Worm (Caenorhabditis elegans) whole organism, late embryonic: ENCODE measurements around the gene F52D10.4.

Source experiments
- C38D4.7 ChIP-seq: fragments of 200-800 bp; sonication (Bioruptor generic); optimal IDR thresholded peaks from 2 replicates; lab custom pipeline; 2018; ENCODE audit warnings: mild to moderate bottlenecking, missing genetic modification characterization, moderate library complexity, missing compliant biosample characterization
- K02D7.2 ChIP-seq: sonication (generic microtip); optimal IDR thresholded peaks from 2 replicates; lab custom pipeline; 2017; ENCODE audit warnings: mild to moderate bottlenecking, missing genetic modification characterization, missing compliant biosample characterization
- T23F11.4 ChIP-seq: fragments of 200-800 bp; sonication (Bioruptor generic); optimal IDR thresholded peaks from 2 replicates; lab custom pipeline; 2018; ENCODE audit warnings: mild to moderate bottlenecking, missing genetic modification characterization, missing compliant biosample characterization
- Y22D7AL.16 ChIP-seq: sonication (generic microtip); optimal IDR thresholded peaks from 2 replicates; lab custom pipeline; 2016; ENCODE audit warnings: missing genetic modification characterization, missing compliant biosample characterization
- ahr-1 ChIP-seq: sonication (generic microtip); optimal IDR thresholded peaks from 2 replicates; lab custom pipeline; 2016; ENCODE audit warnings: missing genetic modification characterization, missing compliant biosample characterization
- ceh-14 ChIP-seq: sonication (generic microtip); optimal IDR thresholded peaks from 2 replicates; lab custom pipeline; 2016; ENCODE audit warnings: missing genotype, missing genetic modification characterization, missing compliant biosample characterization
- ceh-18 ChIP-seq: sonication (generic microtip); optimal IDR thresholded peaks from 2 replicates; lab custom pipeline; 2016; ENCODE audit warnings: missing genetic modification characterization, missing compliant biosample characterization
- ceh-19 ChIP-seq: fragments of 200-800 bp; sonication (Bioruptor generic); optimal IDR thresholded peaks from 2 replicates; lab custom pipeline; 2018; ENCODE audit warnings: mild to moderate bottlenecking, missing genetic modification characterization, missing compliant biosample characterization
- ceh-24 ChIP-seq: sonication (generic microtip); optimal IDR thresholded peaks from 2 replicates; lab custom pipeline; 2016; ENCODE audit warnings: mild to moderate bottlenecking, missing genetic modification characterization, missing compliant biosample characterization
- ceh-31 ChIP-seq: sonication (generic microtip); optimal IDR thresholded peaks from 2 replicates; lab custom pipeline; 2016; ENCODE audit warnings: missing genetic modification characterization, missing compliant biosample characterization
- ceh-45 ChIP-seq: fragments of 200-800 bp; sonication (Bioruptor generic); IDR thresholded peaks from 2 replicates; pipeline ENCODE4 v1.3.6; 2022; ENCODE audit warnings: missing genetic modification reagents, missing genetic modification characterization, missing compliant biosample characterization
- ceh-48 ChIP-seq: sonication (generic microtip); optimal IDR thresholded peaks from 2 replicates; lab custom pipeline; 2016; ENCODE audit warnings: missing genetic modification characterization, inconsistent platforms, missing compliant biosample characterization
- ceh-6 ChIP-seq: fragments of 200-800 bp; sonication (Bioruptor generic); optimal IDR thresholded peaks from 2 replicates; lab custom pipeline; 2018; ENCODE audit warnings: mild to moderate bottlenecking, missing genetic modification characterization, missing compliant biosample characterization
- che-1 ChIP-seq: sonication (generic microtip); optimal IDR thresholded peaks from 2 replicates; lab custom pipeline; 2016; ENCODE audit warnings: mild to moderate bottlenecking, missing genetic modification characterization, missing compliant biosample characterization
- dmd-4 ChIP-seq: sonication (generic microtip); optimal IDR thresholded peaks from 2 replicates; lab custom pipeline; 2016; ENCODE audit warnings: borderline replicate concordance, missing genetic modification characterization, missing compliant biosample characterization
- elt-2 ChIP-seq: sonication (generic microtip); optimal IDR thresholded peaks from 2 replicates; lab custom pipeline; 2016; ENCODE audit warnings: missing genetic modification reagents, missing genetic modification characterization, missing compliant biosample characterization
- fax-1 ChIP-seq: sonication (generic microtip); optimal IDR thresholded peaks from 2 replicates; lab custom pipeline; 2016; ENCODE audit warnings: missing genotype, missing genetic modification characterization, missing compliant biosample characterization
- gmeb-2 ChIP-seq: sonication (generic microtip); optimal IDR thresholded peaks from 2 replicates; lab custom pipeline; 2016; ENCODE audit warnings: missing genetic modification characterization, inconsistent platforms, missing compliant biosample characterization
- hlh-13 ChIP-seq: fragments of 200-800 bp; sonication (Bioruptor generic); optimal IDR thresholded peaks from 2 replicates; lab custom pipeline; 2018; ENCODE audit warnings: mild to moderate bottlenecking, missing genetic modification characterization, missing compliant biosample characterization
- hlh-8 ChIP-seq: sonication (generic microtip); optimal IDR thresholded peaks from 2 replicates; lab custom pipeline; 2016; ENCODE audit warnings: missing genotype, missing genetic modification characterization, missing compliant biosample characterization
- lim-6 ChIP-seq: sonication (generic microtip); optimal IDR thresholded peaks from 2 replicates; lab custom pipeline; 2016; ENCODE audit warnings: missing genetic modification characterization, missing compliant biosample characterization
- lin-11 ChIP-seq: fragments of 200-800 bp; sonication (Bioruptor generic); optimal IDR thresholded peaks from 2 replicates; lab custom pipeline; 2018; ENCODE audit warnings: mild to moderate bottlenecking, missing genetic modification characterization, missing compliant biosample characterization
- madf-2 ChIP-seq: sonication (generic microtip); optimal IDR thresholded peaks from 2 replicates; lab custom pipeline; 2017; ENCODE audit warnings: missing genetic modification characterization, missing compliant biosample characterization
- nfya-1 ChIP-seq: sonication (generic microtip); optimal IDR thresholded peaks from 2 replicates; lab custom pipeline; 2017; ENCODE audit warnings: missing genetic modification characterization, mild to moderate bottlenecking, missing compliant biosample characterization, antibody characterized with exemption, moderate library complexity
- nhr-232 ChIP-seq: sonication (generic microtip); optimal IDR thresholded peaks from 2 replicates; lab custom pipeline; 2016; ENCODE audit warnings: missing genetic modification characterization, missing compliant biosample characterization
- odd-2 ChIP-seq: sonication (generic microtip); optimal IDR thresholded peaks from 2 replicates; lab custom pipeline; 2017; ENCODE audit warnings: antibody characterized with exemption, mild to moderate bottlenecking, missing genetic modification characterization, missing compliant biosample characterization
- pat-9 ChIP-seq: fragments of 200-800 bp; sonication (Bioruptor generic); optimal IDR thresholded peaks from 2 replicates; lab custom pipeline; 2018; ENCODE audit warnings: mild to moderate bottlenecking, missing genetic modification characterization, moderate library complexity, missing compliant biosample characterization
- pha-2 ChIP-seq: sonication (generic microtip); optimal IDR thresholded peaks from 2 replicates; lab custom pipeline; 2017; ENCODE audit warnings: mild to moderate bottlenecking, missing genetic modification characterization, missing compliant biosample characterization
- pqm-1 ChIP-seq: sonication (generic microtip); optimal IDR thresholded peaks from 2 replicates; lab custom pipeline; 2016; ENCODE audit warnings: missing genetic modification characterization, missing compliant biosample characterization
- ref-2 ChIP-seq: sonication (generic microtip); optimal IDR thresholded peaks from 2 replicates; lab custom pipeline; 2016; ENCODE audit warnings: missing genetic modification characterization, missing compliant biosample characterization
- rnt-1 ChIP-seq: sonication (generic microtip); optimal IDR thresholded peaks from 2 replicates; lab custom pipeline; 2016; ENCODE audit warnings: missing genetic modification characterization, missing compliant biosample characterization
- sdc-2 ChIP-seq: sonication (generic microtip); optimal IDR thresholded peaks from 2 replicates; lab custom pipeline; 2016; ENCODE audit warnings: missing genotype, missing genetic modification characterization, missing compliant biosample characterization
- sox-2 ChIP-seq: fragments of 200-800 bp; sonication (Bioruptor generic); IDR thresholded peaks from 2 replicates; pipeline ENCODE4 v1.3.6; 2022; ENCODE audit warnings: missing genetic modification reagents, missing genetic modification characterization, missing compliant biosample characterization
- sox-4 ChIP-seq: sonication (generic microtip); optimal IDR thresholded peaks from 2 replicates; lab custom pipeline; 2017; ENCODE audit warnings: mild to moderate bottlenecking, missing genetic modification characterization, inconsistent platforms, missing compliant biosample characterization
- tbx-2 ChIP-seq: sonication (generic microtip); optimal IDR thresholded peaks from 2 replicates; lab custom pipeline; 2016; ENCODE audit warnings: missing genetic modification characterization, missing compliant biosample characterization
- unc-3 ChIP-seq, 2 experiments: fragments of 200-800 bp in 1 of 2; sonication (Bioruptor generic) in 1 of 2; sonication (generic microtip) in 1 of 2; conservative IDR thresholded peaks in 1 of 2; optimal IDR thresholded peaks in 1 of 2; 2 replicates each; pipeline versions ENCODE4 v1.3.6 to Lab custom; 2016 to 2022; ENCODE audit warnings: missing compliant biosample characterization in 2 of 2, missing genetic modification characterization in 2 of 2, missing genetic modification reagents in 1 of 2
- unc-42 ChIP-seq: sonication (generic microtip); optimal IDR thresholded peaks from 2 replicates; lab custom pipeline; 2016; ENCODE audit warnings: missing genotype, missing genetic modification characterization, missing compliant biosample characterization
- unc-86 ChIP-seq: sonication (generic microtip); optimal IDR thresholded peaks from 2 replicates; lab custom pipeline; 2016; ENCODE audit warnings: missing genetic modification characterization, missing compliant biosample characterization
- ztf-16 ChIP-seq: sonication (generic microtip); optimal IDR thresholded peaks from 2 replicates; lab custom pipeline; 2017; ENCODE audit warnings: missing genetic modification characterization, missing compliant biosample characterization

Gene F52D10.4

ce11 chrX:11638987-11639386, 21.7 kb downstream of the F52D10.4 start:
- TF ChIP-seq unc-3 (GFP tag; conservative IDR thresholded peaks at IDR 0.05; lab: Robert Waterston, UW) (no peak), unc-3 (tag; optimal IDR thresholded peaks at IDR 0.05; lab: Kevin White, UChicago) (no peak), ceh-31 (tag; lab: Kevin White, UChicago) (peak; percentile 30), gmeb-2 (tag; lab: Kevin White, UChicago) (no peak), unc-42 (peak; percentile 90), ref-2 (tag; lab: Kevin White, UChicago) (no peak), ceh-45 (GFP tag; lab: Robert Waterston, UW) (no peak), ceh-48 (no peak), unc-86 (tag; lab: Kevin White, UChicago) (no peak), ceh-14 (peak; percentile 2), nhr-232 (no peak)
- TF ChIP-seq, all 69 proteins: peak for 3

- TF ChIP-seq unc-42 = peak; percentile 84
- TF ChIP-seq ceh-14 = peak; percentile 1
- no peak for TF ChIP-seq lim-6 (tag; lab: Kevin White, UChicago)
These were observed 23.3 kb downstream of the F52D10.4 start for ce11 chrX:11640463-11640995.

DNA sequence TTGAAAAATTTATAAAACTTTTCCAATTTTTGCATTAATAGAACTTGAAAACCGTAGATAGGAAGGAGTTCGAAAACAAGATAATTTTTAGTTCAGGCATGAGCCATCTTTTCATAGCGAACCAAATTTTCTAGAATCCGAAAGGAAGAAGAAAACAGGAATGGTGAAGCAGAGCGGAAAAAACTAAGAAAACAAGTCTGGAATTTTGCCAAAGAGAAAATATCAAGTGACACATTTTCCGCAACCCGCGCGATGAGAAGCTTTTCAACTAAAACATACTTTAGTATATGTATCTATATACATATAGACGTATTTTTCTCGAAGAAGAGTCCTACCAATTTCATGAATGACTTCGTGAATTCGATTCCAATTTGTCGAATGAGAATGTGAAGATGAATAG, 24.3 kb downstream of the F52D10.4 start:
- TF ChIP-seq sox-2 (GFP tag; lab: Robert Waterston, UW) (no peak), nfya-1 (tag; lab: Kevin White, UChicago) (no peak), dmd-4 (tag; lab: Kevin White, UChicago) (no peak), unc-3 (GFP tag; conservative IDR thresholded peaks at IDR 0.05; lab: Robert Waterston, UW) (no peak), unc-3 (tag; optimal IDR thresholded peaks at IDR 0.05; lab: Kevin White, UChicago) (no peak), ceh-24 (tag; lab: Kevin White, UChicago) (no peak), ceh-31 (tag; lab: Kevin White, UChicago) (no peak), hlh-8 (no peak), ahr-1 (tag; lab: Kevin White, UChicago) (no peak), fax-1 (tag; lab: Kevin White, UChicago) (no peak), madf-2 (no peak), odd-2 (tag; lab: Kevin White, UChicago) (no peak), rnt-1 (tag; lab: Kevin White, UChicago) (no peak), lin-11 (no peak), unc-86 (tag; lab: Kevin White, UChicago) (no peak), ceh-14 (no peak), Y22D7AL.16 (tag; lab: Kevin White, UChicago) (no peak), pqm-1 (tag; lab: Kevin White, UChicago) (no peak)
- TF ChIP-seq, all 69 proteins: peak for 0

DNA sequence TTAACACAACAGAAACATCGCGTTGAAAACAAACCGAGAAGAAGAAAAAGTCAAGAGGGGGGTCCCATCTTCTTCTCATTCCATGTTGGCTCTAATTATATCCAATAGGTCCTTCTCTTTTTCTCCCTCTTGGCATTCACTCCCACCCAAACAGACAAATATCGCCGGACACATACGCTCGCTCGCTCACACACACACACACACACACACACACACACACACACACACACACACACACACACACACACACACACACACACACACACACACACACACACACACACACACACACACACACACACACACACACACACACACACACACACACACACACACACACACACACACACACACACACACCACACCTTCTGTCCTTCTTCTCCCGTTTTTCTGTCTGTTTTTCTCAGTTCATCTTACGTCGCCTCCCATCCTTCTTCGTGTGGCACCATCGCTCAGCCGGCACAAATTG, 26.5 kb downstream of the F52D10.4 start, which contains the start of gene sto-4:
Gene sto-4, plus strand, starts transcription at position 360 of the 469 bp plus-strand sequence.
- TF ChIP-seq ceh-6 (GFP tag; lab: Kevin White, UChicago) (peak; percentile 77), C38D4.7 (GFP tag; lab: Kevin White, UChicago) (peak; percentile 71), hlh-8 (peak; percentile 8), pat-9 (tag; lab: Kevin White, UChicago) (peak; percentile 78), tbx-2 (tag; lab: Kevin White, UChicago) (peak; percentile 72), ceh-31 (tag; lab: Kevin White, UChicago) (peak; percentile 68), K02D7.2 (tag; lab: Kevin White, UChicago) (peak; percentile 66), hlh-13 (peak; percentile 70), ceh-19 (GFP tag; lab: Kevin White, UChicago) (peak; percentile 87), sdc-2 (tag; lab: Kevin White, UChicago) (peak; percentile 32), unc-42 (peak; percentile 77), pha-2 (tag; lab: Kevin White, UChicago) (peak; percentile 67), ztf-16 (tag; lab: Kevin White, UChicago) (peak; percentile 34), T23F11.4 (GFP tag; lab: Kevin White, UChicago) (peak; percentile 67), rnt-1 (tag; lab: Kevin White, UChicago) (peak; percentile 0), ceh-14 (peak; percentile 58), ceh-18 (peak; percentile 67), gmeb-2 (tag; lab: Kevin White, UChicago) (peak; percentile 76), che-1 (tag; lab: Kevin White, UChicago) (peak; percentile 69), elt-2 (tag; lab: Kevin White, UChicago) (peak; percentile 48), lin-11 (peak; percentile 55), sox-4 (tag; lab: Kevin White, UChicago) (peak; percentile 53), Y22D7AL.16 (tag; lab: Kevin White, UChicago) (peak; percentile 61)
- TF ChIP-seq, all 69 proteins: peak for 23; not testable (repeated sequence) for 46
